Fruit fly (Drosophila melanogaster): Measurements from ENCODE around the gene Ir75b.

dm6 chr3L:17817821-17818220 lies 2.2 kb downstream of the Ir75b start, which contains the start of gene Ir75a:
- no peak for TF ChIP-seq CG8478 (optimal IDR thresholded peaks at IDR 0.05)
- TF ChIP-seq Dll (optimal IDR thresholded peaks at IDR 0.05): no peak
- TF ChIP-seq EcR (GFP tag; optimal IDR thresholded peaks at IDR 0.05): no peak
- TF ChIP-seq usp (GFP tag; optimal IDR thresholded peaks at IDR 0.05): no peak
- no peak for TF ChIP-seq psq (optimal IDR thresholded peaks at IDR 0.05)

All from whole organism.